Fruit fly (Drosophila melanogaster): ENCODE measurements around the gene alpha-Est4.

The alpha-Est4 gene

DNA sequence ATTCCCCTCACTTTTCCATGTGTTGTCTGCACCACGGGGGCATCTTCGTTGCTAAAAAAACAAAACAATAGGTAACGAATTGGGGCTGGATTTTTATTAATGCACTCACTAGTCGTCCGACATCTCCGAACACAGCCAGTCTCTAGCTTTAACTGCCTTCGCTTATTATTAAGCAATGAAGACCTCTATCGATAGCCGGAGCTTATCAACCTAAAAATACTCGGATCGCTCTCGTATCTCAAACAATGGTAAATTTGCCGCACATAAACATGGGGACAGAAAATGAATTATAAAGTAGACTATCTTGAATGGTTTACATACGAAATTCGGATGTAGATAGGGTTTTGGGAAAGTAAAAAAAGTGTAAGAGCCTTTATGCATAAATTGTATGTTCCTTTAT is at the start of gene alpha-Est4:
TSS of gene alpha-Est4 (minus strand) at position 181 of the 400 bp plus-strand sequence.
- peak; percentile 60 for TF ChIP-seq mirr (GFP tag; optimal IDR thresholded peaks at IDR 0.05)
- no peak for TF ChIP-seq crol (GFP tag; IDR thresholded peaks at IDR 0.05)
- TF ChIP-seq trh (GFP tag; optimal IDR thresholded peaks at IDR 0.05), result no peak
- TF ChIP-seq H2.0 (GFP tag; IDR thresholded peaks at IDR 0.05), result no peak
- TF ChIP-seq sug (tag; optimal IDR thresholded peaks at IDR 0.05), result peak; percentile 36
- TF ChIP-seq exex (tag; optimal IDR thresholded peaks at IDR 0.05), result peak; percentile 81
- peak; percentile 39 for TF ChIP-seq grn (GFP tag; optimal IDR thresholded peaks at IDR 0.05)

DNA sequence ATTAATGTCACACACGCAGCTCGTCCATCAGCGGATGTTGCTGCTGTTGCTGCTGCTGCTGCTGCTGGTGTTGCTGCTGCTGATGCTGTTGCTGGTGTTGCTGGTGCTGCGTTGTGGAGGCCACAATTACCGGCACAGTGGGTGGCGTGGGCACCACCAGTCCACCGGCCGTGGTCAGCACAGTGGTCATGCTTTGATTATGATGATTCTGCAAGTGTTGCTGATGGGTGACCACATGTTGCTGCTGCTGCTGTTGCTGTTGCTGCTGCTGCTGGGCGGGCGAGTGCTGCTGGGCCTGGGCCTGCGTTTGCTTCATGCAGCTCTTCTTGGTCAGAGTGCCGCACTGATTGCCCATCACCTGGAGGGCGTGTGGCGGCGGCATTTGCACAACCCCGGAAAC is 33.8 kb upstream of the alpha-Est4 start:
- peak; percentile 36 for TF ChIP-seq Ets65A (GFP tag)
- TF ChIP-seq klu (GFP tag; IDR thresholded peaks at IDR 0.05), result 0 out of 2 replicates have a peak, but pooled peaks have one; percentile 9
- TF ChIP-seq CG18599 (GFP tag; optimal IDR thresholded peaks at IDR 0.05), result no peak
- peak in 1 of 2 experiments; percentile 4 for TF ChIP-seq Dfd (GFP tag; optimal IDR thresholded peaks at IDR 0.05)
- no peak for TF ChIP-seq CG12659 (GFP tag; optimal IDR thresholded peaks at IDR 0.05)
- TF ChIP-seq ftz-f1 (GFP tag; optimal IDR thresholded peaks at IDR 0.05), result no peak

DNA sequence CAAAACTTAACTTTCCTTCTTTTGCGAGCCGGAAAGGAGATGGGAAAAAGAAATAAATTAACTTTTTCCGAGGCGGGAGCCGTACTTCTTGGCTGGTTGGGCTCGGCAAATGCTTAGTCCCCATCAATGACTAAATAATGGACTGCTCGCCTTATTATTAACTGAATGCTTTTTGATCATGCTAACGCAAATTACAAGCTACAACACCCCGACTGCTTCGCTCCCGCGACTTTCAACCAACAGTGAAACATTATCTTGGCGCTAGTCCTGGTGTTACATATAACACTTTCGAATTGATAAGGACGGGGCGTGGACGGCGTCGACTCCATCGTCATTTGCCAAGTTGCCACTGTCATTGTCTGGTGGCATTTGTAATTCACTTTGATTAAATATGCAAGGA is 13.3 kb upstream of the alpha-Est4 start, which contains the start of gene CG45545:
TSS of gene CG45545 (plus strand) at position 301 of the 400 bp plus-strand sequence.
- 0 out of 3 replicates have a peak, but pooled peaks have one; percentile 25 for TF ChIP-seq vnd (GFP tag; IDR thresholded peaks at IDR 0.05; ENCODE audit: partially characterized antibody)
- TF ChIP-seq Ets65A (GFP tag), result peak; percentile 7
- no peak for TF ChIP-seq aop (GFP tag; IDR thresholded peaks at IDR 0.05)
- no peak for TF ChIP-seq ab (GFP tag; optimal IDR thresholded peaks at IDR 0.05)

DNA sequence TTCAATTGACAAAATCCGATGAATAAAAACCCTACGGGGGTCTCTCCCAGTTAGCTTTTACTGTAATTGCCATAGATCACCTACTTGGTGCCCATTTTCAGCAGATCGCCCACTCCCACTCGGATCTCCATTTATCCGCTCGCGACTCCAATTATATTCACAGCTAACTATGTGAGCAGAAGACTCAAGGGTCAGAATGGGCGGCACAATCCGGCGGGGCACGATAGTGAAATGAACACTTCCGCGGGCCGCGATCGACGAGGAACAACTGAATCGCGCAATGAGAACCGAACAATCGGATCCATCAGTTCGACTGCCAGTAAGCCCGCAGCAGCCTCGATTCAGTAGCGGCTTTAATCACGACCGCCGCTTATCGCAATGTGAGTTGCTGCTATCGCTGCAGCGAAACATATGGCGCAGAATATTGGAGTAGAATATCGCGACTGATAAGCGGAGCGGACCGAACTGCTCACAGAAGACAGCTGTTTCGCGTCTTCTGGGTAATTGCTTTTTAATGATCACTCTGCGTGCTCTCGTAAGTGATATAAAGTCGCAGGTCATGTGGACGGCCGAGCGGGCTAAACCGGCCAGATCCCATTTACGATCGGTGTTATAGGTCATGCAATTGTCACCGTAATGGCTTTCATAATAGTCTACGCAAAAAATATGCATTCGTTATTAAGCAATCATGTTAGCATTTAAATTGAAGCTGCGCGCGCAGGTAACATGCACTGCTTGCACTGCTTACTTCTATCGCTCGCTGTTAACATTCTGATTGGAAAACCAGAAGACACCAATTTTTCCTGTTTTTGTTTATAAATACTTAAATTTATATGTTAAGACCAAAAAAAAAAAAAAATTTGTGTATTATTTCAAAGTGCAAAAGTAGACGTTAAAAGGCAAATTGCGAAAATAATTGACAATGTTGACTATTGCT is 10.7 kb upstream of the alpha-Est4 start, which contains the start of gene alpha-Est1:
TSS of gene alpha-Est1 (minus strand) at position 317 of the 937 bp plus-strand sequence.
- TF ChIP-seq CG11456 (GFP tag; IDR thresholded peaks at IDR 0.05) (no peak), CG17912 (GFP tag; optimal IDR thresholded peaks at IDR 0.05) (no peak), CG3995 (GFP tag; optimal IDR thresholded peaks at IDR 0.05) (peak; percentile 32), mirr (GFP tag; optimal IDR thresholded peaks at IDR 0.05) (peak; percentile 70), Atf6 (GFP tag; IDR thresholded peaks at IDR 0.05) (0 out of 2 replicates have a peak, but pooled peaks have one; percentile 25), nau (GFP tag; optimal IDR thresholded peaks at IDR 0.05) (no peak), ato (GFP tag; IDR thresholded peaks at IDR 0.05; ENCODE audit: partially characterized antibody) (no peak), CG2199 (GFP tag; IDR thresholded peaks at IDR 0.05) (0 out of 3 replicates have a peak, but pooled peaks have one; percentile 16), emc (GFP tag; optimal IDR thresholded peaks at IDR 0.05) (no peak), stwl (tag; optimal IDR thresholded peaks at IDR 0.05) (peak; percentile 69), ind (GFP tag; optimal IDR thresholded peaks at IDR 0.05) (no peak), CG4424 (GFP tag; optimal IDR thresholded peaks at IDR 0.05) (no peak), gfzf (GFP tag; optimal IDR thresholded peaks at IDR 0.05) (no peak), CG11695 (GFP tag; IDR thresholded peaks at IDR 0.05) (no peak), crp (GFP tag; optimal IDR thresholded peaks at IDR 0.05) (peak in 1 of 2 experiments; percentile 24), CG7271 (tag; optimal IDR thresholded peaks at IDR 0.05) (no peak), exex (tag; optimal IDR thresholded peaks at IDR 0.05) (peak; percentile 51), CG34224 (GFP tag; IDR thresholded peaks at IDR 0.05; ENCODE audit: partially characterized antibody) (no peak), CG15514 (GFP tag; optimal IDR thresholded peaks at IDR 0.05) (no peak), D (optimal IDR thresholded peaks at IDR 0.05) (no peak), D (GFP tag; optimal IDR thresholded peaks at IDR 0.05) (no peak), CG3847 (GFP tag; IDR thresholded peaks at IDR 0.05) (no peak), BtbVII (GFP tag; optimal IDR thresholded peaks at IDR 0.05) (no peak), rib (GFP tag; IDR thresholded peaks at IDR 0.05) (0 out of 2 replicates have a peak, but pooled peaks have one; percentile 11), CG15073 (GFP tag; optimal IDR thresholded peaks at IDR 0.05) (no peak), CG9215 (GFP tag; IDR thresholded peaks at IDR 0.05) (no peak), Mes4 (GFP tag; optimal IDR thresholded peaks at IDR 0.05) (no peak), CG3281 (GFP tag; optimal IDR thresholded peaks at IDR 0.05) (no peak), CG2889 (GFP tag; IDR thresholded peaks at IDR 0.05) (no peak)

Data from whole organism, embryonic.